Worm (Caenorhabditis elegans) whole organism, young adult: ENCODE results near the gene nhr-116.

Source experiments
- B0336.3 ChIP-seq: fragments of 200-800 bp; sonication (Bioruptor generic); IDR thresholded peaks from 2 replicates; pipeline ENCODE4 v1.3.6; 2022; ENCODE audit warnings: missing genetic modification characterization, missing compliant biosample characterization
- C06A6.2 ChIP-seq: fragments of 200-800 bp; sonication (Bioruptor generic); conservative IDR thresholded peaks from 2 replicates; pipeline ENCODE4 v1.3.6; 2022; ENCODE audit warnings: missing genetic modification characterization, missing compliant biosample characterization
- F37B4.10 ChIP-seq: fragments of 200-800 bp; sonication (Bioruptor generic); IDR thresholded peaks from 2 replicates; pipeline ENCODE4 v1.3.6; 2022; ENCODE audit warnings: missing genetic modification characterization, missing compliant biosample characterization
- K11D2.4 ChIP-seq: fragments of 200-800 bp; sonication (Bioruptor generic); IDR thresholded peaks from 2 replicates; pipeline ENCODE4 v1.3.6; 2022; ENCODE audit warnings: missing genetic modification reagents, missing genetic modification characterization, missing compliant biosample characterization
- Y67H2A.10 ChIP-seq: fragments of 200-800 bp; sonication (Bioruptor generic); conservative IDR thresholded peaks from 2 replicates; pipeline ENCODE4 v1.3.6; 2022; ENCODE audit warnings: missing genetic modification reagents, missing genetic modification characterization, missing compliant biosample characterization
- ZK185.1 ChIP-seq: sonication (generic microtip); optimal IDR thresholded peaks from 2 replicates; lab custom pipeline; 2016; ENCODE audit warnings: mild to moderate bottlenecking, missing genetic modification characterization, missing compliant biosample characterization; ENCODE audit not compliant: poor library complexity, severe bottlenecking
- aptf-2 ChIP-seq: fragments of 200-800 bp; sonication (Bioruptor generic); conservative IDR thresholded peaks from 2 replicates; pipeline ENCODE4 v1.3.6; 2022; ENCODE audit warnings: missing genetic modification reagents, missing genetic modification characterization, missing compliant biosample characterization
- athp-1 ChIP-seq: sonication (generic microtip); optimal IDR thresholded peaks from 2 replicates; lab custom pipeline; 2017; ENCODE audit warnings: mild to moderate bottlenecking, missing genetic modification characterization, missing compliant biosample characterization
- attf-5 ChIP-seq: fragments of 200-800 bp; sonication (Bioruptor generic); optimal IDR thresholded peaks from 2 replicates; lab custom pipeline; 2018; ENCODE audit warnings: mild to moderate bottlenecking, missing genetic modification characterization, missing compliant biosample characterization
- ceh-58 ChIP-seq: fragments of 200-800 bp; sonication (Bioruptor generic); IDR thresholded peaks from 2 replicates; pipeline ENCODE4 v1.3.6; 2022; ENCODE audit warnings: missing genetic modification characterization, missing compliant biosample characterization
- ceh-79 ChIP-seq: sonication (generic microtip); optimal IDR thresholded peaks from 2 replicates; lab custom pipeline; 2017; ENCODE audit warnings: mild to moderate bottlenecking, missing genetic modification characterization, missing compliant biosample characterization
- chd-7 ChIP-seq: sonication (generic microtip); optimal IDR thresholded peaks from 2 replicates; lab custom pipeline; 2016; ENCODE audit warnings: mild to moderate bottlenecking, missing genetic modification characterization, moderate library complexity, missing compliant biosample characterization
- die-1 ChIP-seq: sonication (generic microtip); optimal IDR thresholded peaks from 2 replicates; lab custom pipeline; 2016; ENCODE audit warnings: missing genotype, mild to moderate bottlenecking, missing genetic modification characterization, missing compliant biosample characterization
- dpff-1 ChIP-seq: sonication (generic microtip); optimal IDR thresholded peaks from 2 replicates; lab custom pipeline; 2017; ENCODE audit warnings: mild to moderate bottlenecking, missing genetic modification characterization, missing compliant biosample characterization
- egrh-3 ChIP-seq: fragments of 200-800 bp; sonication (Bioruptor generic); IDR thresholded peaks from 2 replicates; pipeline ENCODE4 v1.3.6; 2022; ENCODE audit warnings: missing genetic modification reagents, missing genetic modification characterization, missing compliant biosample characterization
- him-1 ChIP-seq: sonication (generic microtip); optimal IDR thresholded peaks from 2 replicates; lab custom pipeline; 2016; ENCODE audit warnings: missing genotype, missing genetic modification reagents, missing genetic modification characterization, missing compliant biosample characterization
- hlh-12 ChIP-seq: sonication (generic microtip); optimal IDR thresholded peaks from 2 replicates; lab custom pipeline; 2016; ENCODE audit warnings: missing genetic modification characterization, missing compliant biosample characterization
- hlh-26 ChIP-seq: fragments of 200-800 bp; sonication (Bioruptor generic); conservative IDR thresholded peaks from 2 replicates; pipeline ENCODE4 v1.3.6; 2022; ENCODE audit warnings: missing genetic modification reagents, missing genetic modification characterization, missing compliant biosample characterization
- hmg-20 ChIP-seq: fragments of 200-800 bp; sonication (Bioruptor generic); IDR thresholded peaks from 2 replicates; pipeline ENCODE4 v1.3.6; 2022; ENCODE audit warnings: missing genetic modification reagents, missing genetic modification characterization, missing compliant biosample characterization
- lin-26 ChIP-seq: fragments of 200-800 bp; sonication (Bioruptor generic); IDR thresholded peaks from 2 replicates; pipeline ENCODE4 v1.3.6; 2022; ENCODE audit warnings: missing genetic modification reagents, missing genetic modification characterization, missing compliant biosample characterization
- lin-40 ChIP-seq: sonication (generic microtip); optimal IDR thresholded peaks from 2 replicates; lab custom pipeline; 2016; ENCODE audit warnings: missing genetic modification characterization, mild to moderate bottlenecking, missing compliant biosample characterization, missing genotype, missing genetic modification reagents
- lsl-1 ChIP-seq: fragments of 200-800 bp; sonication (Bioruptor generic); optimal IDR thresholded peaks from 2 replicates; lab custom pipeline; 2018; ENCODE audit warnings: mild to moderate bottlenecking, missing genetic modification characterization, moderate library complexity, missing compliant biosample characterization
- madf-3 ChIP-seq: fragments of 200-800 bp; sonication (Bioruptor generic); IDR thresholded peaks from 2 replicates; pipeline ENCODE4 v1.3.6; 2022; ENCODE audit warnings: missing genetic modification reagents, missing genetic modification characterization, missing compliant biosample characterization
- madf-6 ChIP-seq: fragments of 200-800 bp; sonication (Bioruptor generic); IDR thresholded peaks from 2 replicates; pipeline ENCODE4 v1.3.6; 2022; ENCODE audit warnings: missing genetic modification reagents, missing genetic modification characterization, missing compliant biosample characterization
- nfya-1 ChIP-seq: sonication (generic microtip); optimal IDR thresholded peaks from 2 replicates; lab custom pipeline; 2017; ENCODE audit warnings: antibody characterized with exemption, missing compliant biosample characterization, missing genetic modification characterization, borderline replicate concordance; ENCODE audit not compliant: insufficient read depth
- nfya-2 ChIP-seq: fragments of 200-800 bp; sonication (Bioruptor generic); IDR thresholded peaks from 2 replicates; pipeline ENCODE4 v1.3.6; 2022; ENCODE audit warnings: missing genetic modification reagents, missing genetic modification characterization, missing compliant biosample characterization
- repo-1 ChIP-seq: sonication (generic microtip); optimal IDR thresholded peaks from 2 replicates; lab custom pipeline; 2017; ENCODE audit warnings: mild to moderate bottlenecking, missing genetic modification characterization, missing compliant biosample characterization
- snpc-1.3 ChIP-seq: sonication (generic microtip); optimal IDR thresholded peaks from 2 replicates; lab custom pipeline; 2017; ENCODE audit warnings: missing genetic modification characterization, mild to moderate bottlenecking, missing compliant biosample characterization, antibody characterized with exemption, moderate library complexity, missing genotype, missing genetic modification reagents; ENCODE audit not compliant: insufficient read depth
- somi-1 ChIP-seq: fragments of 200-800 bp; sonication (Bioruptor generic); optimal IDR thresholded peaks from 2 replicates; lab custom pipeline; 2018; ENCODE audit warnings: mild to moderate bottlenecking, missing genetic modification characterization, missing compliant biosample characterization
- tbp1 ChIP-seq: fragments of 200-800 bp; sonication (Bioruptor generic); optimal IDR thresholded peaks from 2 replicates; lab custom pipeline; 2018; ENCODE audit warnings: mild to moderate bottlenecking, missing genetic modification characterization, missing compliant biosample characterization
- ztf-18 ChIP-seq: sonication (generic microtip); optimal IDR thresholded peaks from 2 replicates; lab custom pipeline; 2016; ENCODE audit warnings: missing genotype, mild to moderate bottlenecking, missing genetic modification characterization, missing compliant biosample characterization
- ztf-3 ChIP-seq: fragments of 200-800 bp; sonication (Bioruptor generic); optimal IDR thresholded peaks from 2 replicates; lab custom pipeline; 2018; ENCODE audit warnings: mild to moderate bottlenecking, missing genetic modification characterization, missing compliant biosample characterization

Gene nhr-116

DNA sequence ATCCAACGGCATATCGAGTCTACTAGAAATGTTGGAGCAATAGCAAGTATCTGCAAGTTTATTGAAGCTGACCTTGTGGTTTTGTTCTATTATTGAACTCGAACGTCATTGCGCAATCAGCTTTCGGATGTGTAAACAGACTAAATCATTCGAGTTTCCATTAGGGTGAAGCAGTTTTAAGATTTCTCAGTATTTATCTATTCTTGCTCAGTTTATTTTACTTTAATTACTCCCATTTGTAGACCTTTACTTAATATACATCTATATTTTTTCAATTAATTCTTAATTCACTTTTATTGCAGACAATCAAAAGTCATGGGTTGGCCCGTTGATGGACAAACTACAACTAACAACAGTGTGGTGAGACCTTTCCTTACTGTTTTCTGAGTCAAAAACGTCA is 31.4 kb upstream of the nhr-116 start, which contains the start of gene F09C6.14:
F09C6.14 (plus strand) TSS at position 301 of the 400 bp plus-strand sequence.
- TF ChIP-seq C06A6.2 (GFP tag; lab: Robert Waterston, UW) (no peak), lsl-1 (no peak), lin-26 (no peak), dpff-1 (tag; lab: Kevin White, UChicago) (no peak), tbp1 (GFP tag; lab: Kevin White, UChicago) (no peak), athp-1 (tag; lab: Kevin White, UChicago) (no peak), him-1 (tag; lab: Kevin White, UChicago) (no peak), egrh-3 (no peak), hlh-12 (tag; lab: Kevin White, UChicago) (no peak)
- TF ChIP-seq, all 124 proteins: peak for 0

DNA sequence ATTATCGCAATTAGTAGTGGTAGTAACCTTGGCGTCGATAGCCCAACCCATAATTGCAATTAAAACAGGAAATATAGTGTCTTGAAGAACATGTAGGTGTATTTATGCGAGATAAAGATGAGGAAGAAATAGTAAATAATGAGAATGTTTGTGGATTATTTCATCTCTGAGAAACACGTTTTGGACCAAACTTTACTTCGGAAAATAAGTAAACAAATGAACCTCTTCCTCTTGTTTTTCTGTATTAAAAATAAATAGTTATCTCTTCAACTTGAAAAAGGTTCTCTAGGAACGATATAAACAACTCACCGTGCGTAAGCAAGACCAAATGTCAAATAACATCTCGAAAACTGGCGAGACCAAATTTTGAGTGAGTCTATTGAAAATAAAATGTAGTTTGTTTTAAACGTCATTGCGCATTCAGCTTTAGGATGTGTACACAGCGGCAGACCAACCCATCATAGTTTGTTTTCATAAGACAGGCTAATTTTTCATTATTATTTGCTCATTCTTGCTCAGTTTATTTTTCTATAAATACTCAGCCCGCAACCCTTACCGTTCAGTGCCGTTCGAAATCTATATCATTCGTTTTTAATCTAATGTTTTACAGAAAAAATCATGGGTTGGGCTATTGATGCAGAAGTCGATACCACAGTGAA is 29.6 kb upstream of the nhr-116 start, which contains the start of the genes F09C6.11 and F09C6.12:
F09C6.11 (minus strand) TSS at position 51 of the 659 bp plus-strand sequence.
F09C6.12 (plus strand) TSS at position 609 of the 659 bp plus-strand sequence.
- TF ChIP-seq lsl-1 (no peak), repo-1 (tag; lab: Kevin White, UChicago) (no peak), ceh-79 (tag; lab: Kevin White, UChicago) (no peak), athp-1 (tag; lab: Kevin White, UChicago) (no peak), die-1 (tag; lab: Kevin White, UChicago) (no peak), nfya-2 (GFP tag; lab: Robert Waterston, UW) (no peak), ZK185.1 (no peak), F37B4.10 (GFP tag; lab: Robert Waterston, UW) (no peak), snpc-1.3 (tag; lab: Kevin White, UChicago) (no peak), ceh-58 (GFP tag; lab: Robert Waterston, UW) (no peak)

DNA sequence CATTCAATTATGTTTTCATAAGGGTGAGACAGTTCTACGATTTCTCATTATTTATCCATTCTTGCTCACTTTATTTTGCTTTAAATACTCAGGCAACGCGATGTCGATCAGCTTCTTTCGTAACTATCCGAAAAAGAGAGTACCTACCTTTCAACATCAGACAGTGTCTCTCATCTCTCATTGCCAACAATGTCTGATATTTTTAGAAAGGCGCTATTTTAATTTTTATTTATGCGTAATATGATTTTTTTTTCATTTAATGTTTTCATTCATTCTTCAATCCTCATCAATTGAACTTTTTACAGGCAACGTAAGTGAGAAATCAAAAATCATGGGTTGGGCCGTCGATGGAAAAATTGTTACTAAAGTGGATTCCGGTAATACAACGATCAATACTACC is 27.3 kb upstream of the nhr-116 start, which contains the start of gene F09C6.13:
F09C6.13 (plus strand) TSS at position 301 of the 400 bp plus-strand sequence.
- no peak for TF ChIP-seq aptf-2 (GFP tag; lab: Robert Waterston, UW)
- TF ChIP-seq lin-40 (tag; lab: Kevin White, UChicago) = no peak
- TF ChIP-seq, all 124 proteins: peak for 0

DNA sequence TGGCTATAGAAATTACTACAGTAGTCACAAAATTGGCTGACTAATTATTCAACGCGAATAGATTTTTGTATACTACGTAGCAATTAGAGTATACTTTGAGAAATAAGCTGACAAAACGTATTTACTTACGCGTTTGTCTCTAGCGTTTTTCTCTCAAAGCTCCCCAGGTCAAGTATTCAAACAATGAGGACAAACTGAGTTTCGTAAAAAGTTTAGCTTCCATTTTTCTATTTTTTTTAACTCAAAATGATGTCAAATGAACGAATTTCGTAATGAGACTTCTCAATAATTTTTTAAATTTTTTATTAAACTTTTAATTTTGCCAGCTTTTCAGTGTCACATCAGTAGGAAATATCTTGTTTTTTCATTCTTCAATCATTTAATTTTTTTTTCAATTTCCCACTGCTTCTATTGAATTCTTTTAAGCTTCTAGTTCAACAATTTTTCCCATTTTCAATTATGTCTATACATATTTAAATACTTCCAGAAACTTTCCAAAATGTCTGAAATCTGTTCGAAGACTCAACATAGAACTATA is 23.2 kb upstream of the nhr-116 start, which contains the start of the genes ifas-2 and fbxa-44:
ifas-2 (minus strand) TSS at position 101 of the 538 bp plus-strand sequence.
fbxa-44 (plus strand) TSS at position 488 of the 538 bp plus-strand sequence.
- TF ChIP-seq hlh-26 (GFP tag; lab: Robert Waterston, UW) (no peak), Y67H2A.10 (no peak), attf-5 (no peak), somi-1 (GFP tag; lab: Kevin White, UChicago) (no peak), nfya-1 (tag; lab: Kevin White, UChicago) (no peak), madf-6 (GFP tag; lab: Robert Waterston, UW) (no peak)
- TF ChIP-seq, all 124 proteins: peak for 0

ce11 chrV:16893440-16893839 is 18.6 kb upstream of the nhr-116 start, which contains the start of gene F09C6.15:
F09C6.15 (plus strand) TSS chrV:16893740.
- no peak for TF ChIP-seq ztf-3 (GFP tag; lab: Kevin White, UChicago)
- TF ChIP-seq madf-3 (GFP tag; lab: Robert Waterston, UW) = no peak
- no peak for TF ChIP-seq ztf-18 (tag; lab: Kevin White, UChicago)
- TF ChIP-seq K11D2.4 (GFP tag; lab: Robert Waterston, UW) = no peak
- TF ChIP-seq B0336.3 (GFP tag; lab: Robert Waterston, UW) = no peak
- no peak for TF ChIP-seq tbp1 (GFP tag; lab: Kevin White, UChicago)
- no peak for TF ChIP-seq hmg-20 (GFP tag; lab: Robert Waterston, UW)
- no peak for TF ChIP-seq chd-7 (tag; lab: Kevin White, UChicago)
- TF ChIP-seq, all 124 proteins: peak for 0
